Fruit fly (Drosophila melanogaster) whole organism, embryonic: ENCODE results near the gene CG7231.

Source experiments
- Asciz ChIP-seq: fragments of 200-800 bp; sonication (Bioruptor generic); optimal IDR thresholded peaks from 2 replicates; lab custom pipeline; 2017; ENCODE audit warnings: missing biosample characterization, mild to moderate bottlenecking, missing genetic modification characterization, missing genetic modification reagents
- Atf3 ChIP-seq: fragments of 200-800 bp; sonication (Bioruptor generic); optimal IDR thresholded peaks from 3 replicates; lab custom pipeline; 2016; ENCODE audit warnings: missing biosample characterization, missing genetic modification characterization
- CG1024 ChIP-seq: fragments of 200-800 bp; sonication (Bioruptor generic); IDR thresholded peaks from 2 replicates; pipeline ENCODE4 v1.3.6; 2022; ENCODE audit warnings: missing biosample characterization, missing genetic modification characterization
- CG11504 ChIP-seq: fragments of 200-800 bp; sonication (Bioruptor generic); optimal IDR thresholded peaks from 3 replicates; lab custom pipeline; 2019; ENCODE audit warnings: missing biosample characterization, mild to moderate bottlenecking, missing genetic modification characterization, moderate library complexity
- CG12071 ChIP-seq: fragments of 200-800 bp; sonication (Bioruptor generic); optimal IDR thresholded peaks from 3 replicates; lab custom pipeline; 2018; ENCODE audit warnings: missing biosample characterization, mild to moderate bottlenecking, missing genetic modification characterization
- CG13624 ChIP-seq: fragments of 200-800 bp; sonication (Bioruptor generic); optimal IDR thresholded peaks from 2 replicates; lab custom pipeline; 2016; ENCODE audit warnings: missing biosample characterization, missing genetic modification characterization
- CG15011 ChIP-seq: fragments of 200-800 bp; sonication (Bioruptor generic); optimal IDR thresholded peaks from 3 replicates; lab custom pipeline; 2018; ENCODE audit warnings: missing biosample characterization, mild to moderate bottlenecking, missing genetic modification characterization
- CG15479 ChIP-seq: fragments of 200-800 bp; sonication (Bioruptor generic); optimal IDR thresholded peaks from 3 replicates; lab custom pipeline; 2019; ENCODE audit warnings: missing biosample characterization, mild to moderate bottlenecking, missing genetic modification characterization, moderate library complexity
- CG15514 ChIP-seq: fragments of 200-800 bp; sonication (Bioruptor generic); optimal IDR thresholded peaks from 3 replicates; lab custom pipeline; 2017; ENCODE audit warnings: missing biosample characterization, missing genetic modification characterization, mild to moderate bottlenecking, moderate library complexity, missing genetic modification reagents
- CG16813 ChIP-seq: fragments of 200-800 bp; sonication (Bioruptor generic); IDR thresholded peaks from 3 replicates; pipeline ENCODE4 v1.3.6; 2022; ENCODE audit warnings: missing biosample characterization, missing genetic modification characterization; ENCODE audit not compliant: partially characterized antibody
- CG2712 ChIP-seq: fragments of 200-800 bp; optimal IDR thresholded peaks from 3 replicates; lab custom pipeline; 2019; ENCODE audit warnings: missing biosample characterization, mild to moderate bottlenecking, missing genetic modification characterization, moderate library complexity
- CG32532 ChIP-seq: fragments of 200-800 bp; sonication (Bioruptor generic); IDR thresholded peaks from 2 replicates; pipeline ENCODE4 v1.3.6; 2022; ENCODE audit warnings: missing biosample characterization, missing genetic modification characterization
- CG3281 ChIP-seq: fragments of 200-800 bp; sonication (Bioruptor generic); optimal IDR thresholded peaks from 3 replicates; lab custom pipeline; 2017; ENCODE audit warnings: missing biosample characterization, mild to moderate bottlenecking, missing genetic modification characterization
- CG33557 ChIP-seq: fragments of 200-800 bp; sonication (Bioruptor generic); optimal IDR thresholded peaks from 2 replicates; lab custom pipeline; 2019; ENCODE audit warnings: missing biosample characterization, mild to moderate bottlenecking, missing genetic modification characterization, moderate library complexity
- CG34224 ChIP-seq: fragments of 200-800 bp; sonication (Bioruptor generic); IDR thresholded peaks from 3 replicates; pipeline ENCODE4 v1.3.6; 2022; ENCODE audit warnings: missing biosample characterization, missing genetic modification characterization; ENCODE audit not compliant: partially characterized antibody
- CG3847 ChIP-seq: fragments of 200-800 bp; sonication (Bioruptor generic); IDR thresholded peaks from 2 replicates; pipeline ENCODE4 v1.3.6; 2022; ENCODE audit warnings: missing biosample characterization, missing genetic modification characterization
- CG4707 ChIP-seq: fragments of 200-800 bp; sonication (Bioruptor generic); optimal IDR thresholded peaks from 2 replicates; lab custom pipeline; 2018; ENCODE audit warnings: missing biosample characterization, mild to moderate bottlenecking, missing genetic modification characterization, moderate library complexity
- CG7556 ChIP-seq: fragments of 200-800 bp; sonication (Bioruptor generic); optimal IDR thresholded peaks from 2 replicates; lab custom pipeline; 2017; ENCODE audit warnings: missing biosample characterization, mild to moderate bottlenecking, missing genetic modification characterization
- CG8290 ChIP-seq, 3 experiments: fragments of 200-800 bp; sonication (Bioruptor generic); optimal IDR thresholded peaks; 2 replicates each; lab custom pipeline; 2016 to 2019; ENCODE audit warnings: missing biosample characterization in 3 of 3, missing genetic modification characterization in 3 of 3, mild to moderate bottlenecking in 2 of 3, moderate library complexity in 1 of 3
- CG9797 ChIP-seq: fragments of 200-800 bp; sonication (Bioruptor generic); optimal IDR thresholded peaks from 3 replicates; lab custom pipeline; 2018; ENCODE audit warnings: missing biosample characterization, mild to moderate bottlenecking, missing genetic modification characterization
- CG9817 ChIP-seq: fragments of 200-800 bp; sonication (Bioruptor generic); optimal IDR thresholded peaks from 2 replicates; lab custom pipeline; 2018; ENCODE audit warnings: missing biosample characterization, mild to moderate bottlenecking, missing genetic modification characterization, moderate library complexity
- CG9932 ChIP-seq: fragments of 200-800 bp; sonication (Bioruptor generic); IDR thresholded peaks from 2 replicates; pipeline ENCODE4 v1.3.6; 2022; ENCODE audit warnings: missing biosample characterization, missing genetic modification characterization
- CHES-1-like ChIP-seq: fragments of 200-800 bp; sonication (Bioruptor generic); optimal IDR thresholded peaks from 2 replicates; lab custom pipeline; 2016; ENCODE audit warnings: missing biosample characterization, missing genetic modification characterization
- CTCF ChIP-seq: fragments of 200-800 bp; sonication (Bioruptor generic); optimal IDR thresholded peaks from 2 replicates; lab custom pipeline; 2017; ENCODE audit warnings: missing biosample characterization, mild to moderate bottlenecking, missing genetic modification characterization, moderate library complexity
- Deaf1 ChIP-seq: fragments of 200-800 bp; optimal IDR thresholded peaks from 3 replicates; lab custom pipeline; 2019; ENCODE audit warnings: missing biosample characterization, mild to moderate bottlenecking, missing genetic modification characterization, moderate library complexity
- ERR ChIP-seq: fragments of 200-800 bp; sonication (Bioruptor generic); optimal IDR thresholded peaks from 2 replicates; lab custom pipeline; 2016; ENCODE audit warnings: missing biosample characterization, missing genetic modification characterization
- Fer1 ChIP-seq: fragments of 200-800 bp; sonication (Bioruptor generic); optimal IDR thresholded peaks from 2 replicates; lab custom pipeline; 2017; ENCODE audit warnings: missing biosample characterization, mild to moderate bottlenecking, missing genetic modification characterization
- HLHmδ ChIP-seq: fragments of 200-800 bp; sonication (Bioruptor generic); optimal IDR thresholded peaks from 2 replicates; lab custom pipeline; 2018; ENCODE audit warnings: missing biosample characterization, mild to moderate bottlenecking, missing genetic modification characterization, moderate library complexity
- HmgZ ChIP-seq: fragments of 200-800 bp; sonication (Bioruptor generic); optimal IDR thresholded peaks from 2 replicates; lab custom pipeline; 2018; ENCODE audit warnings: missing biosample characterization, mild to moderate bottlenecking, missing genetic modification characterization
- Hmr ChIP-seq: fragments of 200-800 bp; sonication (Bioruptor generic); optimal IDR thresholded peaks from 3 replicates; lab custom pipeline; 2017; ENCODE audit warnings: mild to moderate bottlenecking, missing biosample characterization, missing genetic modification reagents, missing genetic modification characterization
- Hmx ChIP-seq: fragments of 200-800 bp; sonication (Bioruptor generic); optimal IDR thresholded peaks from 2 replicates; lab custom pipeline; 2016; ENCODE audit warnings: missing biosample characterization, missing genetic modification characterization
- MBD-R2 ChIP-seq: fragments of 200-800 bp; sonication (Bioruptor generic); IDR thresholded peaks from 2 replicates; pipeline ENCODE4 v1.3.6; 2022; ENCODE audit warnings: missing biosample characterization, missing genetic modification characterization
- Med ChIP-seq: fragments of 200-800 bp; sonication (Bioruptor generic); peaks from one replicate; lab custom pipeline; 2016; ENCODE audit warnings: missing biosample characterization, missing genetic modification characterization, mild to moderate bottlenecking, inconsistent platforms, moderate library complexity
- NC2α ChIP-seq: fragments of 200-800 bp; sonication (Bioruptor generic); optimal IDR thresholded peaks from 2 replicates; lab custom pipeline; 2016; ENCODE audit warnings: missing biosample characterization, missing genetic modification characterization
- Nf-YC ChIP-seq: fragments of 200-800 bp; optimal IDR thresholded peaks from 3 replicates; lab custom pipeline; 2019; ENCODE audit warnings: missing biosample characterization, mild to moderate bottlenecking, missing genetic modification characterization, moderate library complexity
- Sin3A ChIP-seq: fragments of >200 bp; optimal IDR thresholded peaks from 2 replicates; lab custom pipeline; 2018
- cato ChIP-seq: fragments of 200-800 bp; sonication (Bioruptor generic); optimal IDR thresholded peaks from 2 replicates; lab custom pipeline; 2016; ENCODE audit warnings: missing biosample characterization, missing genetic modification characterization, borderline replicate concordance
- dm ChIP-seq: fragments of 200-800 bp; sonication (Bioruptor generic); optimal IDR thresholded peaks from 3 replicates; lab custom pipeline; 2016; ENCODE audit warnings: missing biosample characterization, missing genetic modification characterization
- dmrt11E ChIP-seq: fragments of 200-800 bp; sonication (Bioruptor generic); optimal IDR thresholded peaks from 3 replicates; lab custom pipeline; 2018; ENCODE audit warnings: missing biosample characterization, mild to moderate bottlenecking, missing genetic modification characterization, moderate library complexity
- gcm ChIP-seq: fragments of 200-800 bp; sonication (Bioruptor generic); optimal IDR thresholded peaks from 2 replicates; lab custom pipeline; 2019; ENCODE audit warnings: missing biosample characterization, mild to moderate bottlenecking, missing genetic modification characterization, moderate library complexity
- lilli ChIP-seq: fragments of 200-800 bp; sonication (Bioruptor generic); optimal IDR thresholded peaks from 3 replicates; lab custom pipeline; 2016; ENCODE audit warnings: missing biosample characterization, missing genetic modification characterization
- onecut ChIP-seq: fragments of 200-800 bp; sonication (Bioruptor generic); IDR thresholded peaks from 2 replicates; pipeline ENCODE4 v1.3.6; 2022; ENCODE audit warnings: missing biosample characterization, missing genetic modification characterization
- otp ChIP-seq: fragments of 200-800 bp; sonication (Bioruptor generic); IDR thresholded peaks from 3 replicates; pipeline ENCODE4, ENCODE4 v1.3.6; 2022; ENCODE audit warnings: missing biosample characterization, missing genetic modification characterization
- pho ChIP-seq: fragments of 200-800 bp; sonication (Bioruptor generic); optimal IDR thresholded peaks from 2 replicates; lab custom pipeline; 2016; ENCODE audit warnings: missing biosample characterization, missing genetic modification characterization
- pita ChIP-seq: fragments of 200-800 bp; sonication (Bioruptor generic); optimal IDR thresholded peaks from 2 replicates; lab custom pipeline; 2017; ENCODE audit warnings: missing biosample characterization, mild to moderate bottlenecking, missing genetic modification characterization
- pzg ChIP-seq: fragments of 200-800 bp; sonication (Bioruptor generic); optimal IDR thresholded peaks from 3 replicates; lab custom pipeline; 2018; ENCODE audit warnings: missing biosample characterization, mild to moderate bottlenecking, missing genetic modification characterization, moderate library complexity
- seq ChIP-seq: fragments of 200-800 bp; sonication (Bioruptor generic); IDR thresholded peaks from 2 replicates; pipeline ENCODE4 v1.3.6; 2022; ENCODE audit warnings: missing biosample characterization, missing genetic modification characterization
- slbo ChIP-seq: fragments of 200-800 bp; sonication (Bioruptor generic); IDR thresholded peaks from 2 replicates; pipeline ENCODE4 v1.3.6; 2022; ENCODE audit warnings: missing biosample characterization, missing genetic modification characterization
- stwl ChIP-seq: fragments of 200-800 bp; sonication (Bioruptor generic); optimal IDR thresholded peaks from 3 replicates; lab custom pipeline; 2018; ENCODE audit warnings: missing biosample characterization, mild to moderate bottlenecking, missing genetic modification characterization, moderate library complexity
- tap ChIP-seq: fragments of 200-800 bp; optimal IDR thresholded peaks from 3 replicates; lab custom pipeline; 2019; ENCODE audit warnings: missing biosample characterization, mild to moderate bottlenecking, missing genetic modification characterization, moderate library complexity
- tgo ChIP-seq: fragments of 200-800 bp; sonication (Bioruptor generic); IDR thresholded peaks from 3 replicates; pipeline ENCODE4 v1.3.6; 2022; ENCODE audit warnings: missing biosample characterization, missing genetic modification characterization

CG7231 gene

dm6 chr2L:7998655-7999054 is 14.9 kb downstream of the CG7231 start, which contains the start of gene Sirup (continued):
- no peak for TF ChIP-seq Asciz (GFP tag; lab: Kevin White, UChicago)
- TF ChIP-seq slbo, result 0 out of 2 replicates have a peak, but pooled peaks have one; percentile 37
- TF ChIP-seq CTCF (GFP tag; lab: Kevin White, UChicago), result peak; percentile 70
- no peak for TF ChIP-seq CG15011 (GFP tag; lab: Kevin White, UChicago)
- peak; percentile 37 for TF ChIP-seq CG15479
- TF ChIP-seq CG2712 (tag; lab: Kevin White, UChicago), result peak; percentile 31
- no peak for TF ChIP-seq CG9817
- peak; percentile 3 for TF ChIP-seq gcm
- TF ChIP-seq Sin3A, result peak; percentile 55
- TF ChIP-seq CG9932 (GFP tag; lab: Robert Waterston, UW), result peak; percentile 38
- TF ChIP-seq CG8290 (GFP tag; optimal IDR thresholded peaks at IDR 0.05; lab: Kevin White, UChicago), result no peak
- peak in 1 of 2 experiments; percentile 28 for TF ChIP-seq CG8290 (tag; optimal IDR thresholded peaks at IDR 0.05; lab: Kevin White, UChicago)
- peak; percentile 92 for TF ChIP-seq pzg
- peak; percentile 9 for TF ChIP-seq Fer1 (GFP tag; lab: Kevin White, UChicago)
- TF ChIP-seq CG3847, result peak; percentile 55; the same call in 1 of the 2 replicates
- no peak for TF ChIP-seq Hmx
- no peak for TF ChIP-seq Nf-YC (tag; lab: Kevin White, UChicago)
- TF ChIP-seq tap, result no peak
- TF ChIP-seq ERR (GFP tag; lab: Kevin White, UChicago), result peak; percentile 8
- peak; percentile 19; the same call in 1 of the 3 replicates for TF ChIP-seq CG16813
- TF ChIP-seq HLHmδ, result no peak
- no peak for TF ChIP-seq Atf3 (GFP tag; lab: Kevin White, UChicago)
- TF ChIP-seq dm (GFP tag; lab: Kevin White, UChicago), result peak; percentile 18
- no peak for TF ChIP-seq cato (GFP tag; lab: Kevin White, UChicago)
- no peak for TF ChIP-seq CG34224 (GFP tag; lab: Robert Waterston, UW)
- TF ChIP-seq CHES-1-like, result peak; percentile 7
- TF ChIP-seq Med (GFP tag; lab: Kevin White, UChicago), result peak; percentile 56
- no peak for TF ChIP-seq CG13624 (GFP tag; lab: Kevin White, UChicago)
- peak; percentile 44 for TF ChIP-seq CG11504 (tag; lab: Kevin White, UChicago)
- peak; percentile 52 for TF ChIP-seq HmgZ (tag; lab: Kevin White, UChicago)
- TF ChIP-seq CG7556 (GFP tag; lab: Kevin White, UChicago), result no peak
- TF ChIP-seq dmrt11E, result no peak
- TF ChIP-seq CG3281 (GFP tag; lab: Kevin White, UChicago), result no peak
- TF ChIP-seq onecut (GFP tag; lab: Robert Waterston, UW), result no peak; the same call in 1 of the 2 replicates
- no peak for TF ChIP-seq seq (GFP tag; lab: Robert Waterston, UW)
- TF ChIP-seq CG32532 (GFP tag; lab: Robert Waterston, UW), result 0 out of 2 replicates have a peak, but pooled peaks have one; percentile 20
- TF ChIP-seq Deaf1, result no peak
- TF ChIP-seq otp (GFP tag; lab: Robert Waterston, UW), result no peak
- TF ChIP-seq lilli (GFP tag; lab: Kevin White, UChicago), result no peak
- no peak for TF ChIP-seq pho (GFP tag; lab: Kevin White, UChicago)
- peak; percentile 50 for TF ChIP-seq CG9797 (GFP tag; lab: Kevin White, UChicago)
- TF ChIP-seq CG15514, result peak; percentile 80
- TF ChIP-seq Hmr (GFP tag; lab: Kevin White, UChicago), result peak; percentile 56
- no peak for TF ChIP-seq CG12071
- peak; percentile 89 for TF ChIP-seq MBD-R2 (GFP tag; lab: Robert Waterston, UW)
- TF ChIP-seq CG33557, result no peak
- TF ChIP-seq stwl (tag; lab: Kevin White, UChicago), result peak; percentile 63
- TF ChIP-seq pita (GFP tag; lab: Kevin White, UChicago), result peak; percentile 80
- TF ChIP-seq tgo, result no peak
- TF ChIP-seq CG1024 (GFP tag; lab: Robert Waterston, UW), result 0 out of 2 replicates have a peak, but pooled peaks have one; percentile 9
- no peak for TF ChIP-seq CG4707
- TF ChIP-seq NC2α (GFP tag; lab: Kevin White, UChicago), result peak; percentile 15
